Worm (Caenorhabditis elegans) whole organism, L2 larva: Measurements from ENCODE around the gene Y39D8A.1.
A peak's percentile ranks its signal among the peaks of the same experiment; 100 is the strongest.

Experiments
- aly-2 ChIP-seq: fragments of 150-350 bp; optimal IDR thresholded peaks from 2 replicates; lab custom pipeline; 2014; ENCODE audit warnings: missing biosample characterization, missing genetic modification characterization
- ceh-16 ChIP-seq: fragments of 150-350 bp; optimal IDR thresholded peaks from 2 replicates; lab custom pipeline; 2014; ENCODE audit warnings: missing biosample characterization, missing genetic modification characterization
- dmd-4 ChIP-seq: sonication (generic microtip); optimal IDR thresholded peaks from 2 replicates; lab custom pipeline; 2017; ENCODE audit warnings: missing biosample characterization, missing genetic modification characterization
- egl-27 ChIP-seq: sonication (generic microtip); optimal IDR thresholded peaks from 3 replicates; lab custom pipeline; 2017; ENCODE audit warnings: missing biosample characterization, missing genetic modification reagents, missing genetic modification characterization
- elt-1 ChIP-seq: fragments of 150-350 bp; optimal IDR thresholded peaks from 2 replicates; lab custom pipeline; 2014; ENCODE audit warnings: missing biosample characterization, missing genetic modification characterization
- mab-5 ChIP-seq: fragments of 150-350 bp; optimal IDR thresholded peaks from 2 replicates; lab custom pipeline; 2014; ENCODE audit warnings: missing biosample characterization, missing genetic modification characterization
- mdl-1 ChIP-seq, 2 experiments: fragments of 150-350 bp in 1 of 2; sonication (generic microtip) in 1 of 2; optimal IDR thresholded peaks; 2 replicates each; lab custom pipeline; 2017; ENCODE audit warnings: missing biosample characterization in 2 of 2, missing genetic modification characterization in 2 of 2
- nhr-10 ChIP-seq: sonication (generic microtip); optimal IDR thresholded peaks from 2 replicates; lab custom pipeline; 2017; ENCODE audit warnings: missing biosample characterization, missing genetic modification characterization
- nhr-77 ChIP-seq: fragments of 150-350 bp; optimal IDR thresholded peaks from 2 replicates; lab custom pipeline; 2014; ENCODE audit warnings: missing biosample characterization, missing genetic modification characterization
- sem-4 ChIP-seq: fragments of 150-350 bp; optimal IDR thresholded peaks from 2 replicates; lab custom pipeline; 2014; ENCODE audit warnings: missing biosample characterization, missing genetic modification reagents, missing genetic modification characterization
- sma-3 ChIP-seq: sonication (generic microtip); optimal IDR thresholded peaks from 2 replicates; lab custom pipeline; 2016; ENCODE audit warnings: missing genetic modification reagents, missing genetic modification characterization, missing compliant biosample characterization
- sma-9 ChIP-seq, 2 experiments: fragments of 150-350 bp in 1 of 2; sonication (generic microtip) in 1 of 2; optimal IDR thresholded peaks; 2 replicates each; lab custom pipeline; 2014 to 2016; ENCODE audit warnings: missing genetic modification characterization in 2 of 2, mild to moderate bottlenecking in 1 of 2, missing biosample characterization in 1 of 2, missing compliant biosample characterization in 1 of 2, missing genetic modification reagents in 1 of 2, moderate library complexity in 1 of 2
- unc-55 ChIP-seq: fragments of 150-350 bp; sonication (generic microtip); optimal IDR thresholded peaks from 3 replicates; lab custom pipeline; 2014; ENCODE audit warnings: missing biosample characterization, missing genetic modification reagents, missing genetic modification characterization

ce11 chrV:459464-459863 is 40.9 kb downstream of the Y39D8A.1 start, which contains the start of gene nhr-203:
- TF ChIP-seq aly-2 (tag; lab: Kevin White, UChicago): no peak
- no peak for TF ChIP-seq mab-5 (tag; lab: Kevin White, UChicago)
- no peak for TF ChIP-seq egl-27
- TF ChIP-seq dmd-4 (tag; lab: Kevin White, UChicago): no peak
- TF ChIP-seq ceh-16 (tag; lab: Kevin White, UChicago): no peak
- no peak for TF ChIP-seq elt-1 (tag; lab: Kevin White, UChicago)
- TF ChIP-seq nhr-77 (tag; lab: Kevin White, UChicago): no peak
- TF ChIP-seq unc-55: no peak
- no peak for TF ChIP-seq mdl-1 (tag; optimal IDR thresholded peaks at IDR 0.05; lab: Kevin White, UChicago)
- TF ChIP-seq sem-4 (tag; lab: Kevin White, UChicago): no peak
- TF ChIP-seq sma-9 (GFP tag; optimal IDR thresholded peaks at IDR 0.05; lab: Kevin White, UChicago): peak; percentile 80
- no peak for TF ChIP-seq sma-9 (tag; optimal IDR thresholded peaks at IDR 0.05; lab: Kevin White, UChicago)
- no peak for TF ChIP-seq sma-3 (GFP tag; lab: Kevin White, UChicago)
- TF ChIP-seq nhr-10: no peak
